Fruit fly (Drosophila melanogaster) whole organism, prepupa: ENCODE measurements around the gene CycE.

ENCODE experiments used
- Blimp-1 ChIP-seq: fragments of 200-800 bp; sonication (Bioruptor generic); optimal IDR thresholded peaks from 3 replicates; lab custom pipeline; 2017; ENCODE audit warnings: missing biosample characterization, missing genetic modification characterization, mild to moderate bottlenecking, moderate library complexity, missing genetic modification reagents
- CG10631 ChIP-seq: fragments of 200-800 bp; sonication (Bioruptor generic); optimal IDR thresholded peaks from 2 replicates; lab custom pipeline; 2016; ENCODE audit warnings: missing biosample characterization, missing genetic modification characterization
- CG10669 ChIP-seq: fragments of 200-800 bp; sonication (Bioruptor generic); optimal IDR thresholded peaks from 3 replicates; lab custom pipeline; 2018; ENCODE audit warnings: missing biosample characterization, mild to moderate bottlenecking, missing genetic modification characterization, moderate library complexity
- CG11902 ChIP-seq: fragments of 200-800 bp; sonication (Bioruptor generic); optimal IDR thresholded peaks from 3 replicates; lab custom pipeline; 2016; ENCODE audit warnings: missing biosample characterization, missing genetic modification characterization
- CG15336 ChIP-seq: fragments of 200-800 bp; sonication (Bioruptor generic); IDR thresholded peaks from 2 replicates; pipeline ENCODE4 v1.3.6; 2022; ENCODE audit warnings: missing biosample characterization, missing genetic modification characterization
- CG16779 ChIP-seq: fragments of 200-800 bp; sonication (Bioruptor generic); optimal IDR thresholded peaks from 3 replicates; lab custom pipeline; 2017; ENCODE audit warnings: missing biosample characterization, mild to moderate bottlenecking, missing genetic modification characterization
- CG3032 ChIP-seq: fragments of 200-800 bp; optimal IDR thresholded peaks from 2 replicates; lab custom pipeline; 2019; ENCODE audit warnings: missing biosample characterization, mild to moderate bottlenecking, missing genetic modification characterization, moderate library complexity
- CG31627 ChIP-seq: fragments of 200-800 bp; sonication (Bioruptor generic); optimal IDR thresholded peaks from 3 replicates; lab custom pipeline; 2016; ENCODE audit warnings: missing biosample characterization, missing genetic modification characterization
- CG32006 ChIP-seq: fragments of 200-800 bp; sonication (Bioruptor generic); optimal IDR thresholded peaks from 3 replicates; lab custom pipeline; 2017; ENCODE audit warnings: missing biosample characterization, mild to moderate bottlenecking, missing genetic modification characterization
- CG34406 ChIP-seq: fragments of 200-800 bp; sonication (Bioruptor generic); optimal IDR thresholded peaks from 3 replicates; lab custom pipeline; 2016; ENCODE audit warnings: missing biosample characterization, missing genetic modification characterization
- CG3919 ChIP-seq: fragments of 200-800 bp; sonication (Bioruptor generic); optimal IDR thresholded peaks from 3 replicates; lab custom pipeline; 2016; ENCODE audit warnings: missing biosample characterization, missing genetic modification characterization
- CG6163 ChIP-seq: fragments of 200-800 bp; sonication (Bioruptor generic); IDR thresholded peaks from 3 replicates; pipeline ENCODE4 v1.3.6; 2022; ENCODE audit warnings: missing biosample characterization, missing genetic modification characterization
- CG7368 ChIP-seq: fragments of 200-800 bp; sonication (Bioruptor generic); optimal IDR thresholded peaks from 3 replicates; lab custom pipeline; 2016; ENCODE audit warnings: missing biosample characterization, missing genetic modification characterization
- CG8119 ChIP-seq: fragments of 200-800 bp; sonication (Bioruptor generic); IDR thresholded peaks from 3 replicates; pipeline ENCODE4 v1.3.6; 2022; ENCODE audit warnings: missing biosample characterization, missing genetic modification characterization
- CG8319 ChIP-seq: fragments of 200-800 bp; sonication (Bioruptor generic); optimal IDR thresholded peaks from 3 replicates; lab custom pipeline; 2016; ENCODE audit warnings: missing biosample characterization, missing genetic modification characterization
- CG8632 ChIP-seq: fragments of 200-800 bp; sonication (Bioruptor generic); optimal IDR thresholded peaks from 3 replicates; lab custom pipeline; 2016; ENCODE audit warnings: missing biosample characterization, missing genetic modification characterization
- CG9139 ChIP-seq: fragments of 200-800 bp; sonication (Bioruptor generic); optimal IDR thresholded peaks from 3 replicates; lab custom pipeline; 2017; ENCODE audit warnings: missing biosample characterization, mild to moderate bottlenecking, missing genetic modification characterization
- Eip75B ChIP-seq: fragments of 200-800 bp; sonication (Bioruptor generic); optimal IDR thresholded peaks from 3 replicates; lab custom pipeline; 2016; ENCODE audit warnings: missing biosample characterization, missing genetic modification characterization
- Eip93F ChIP-seq: fragments of 200-800 bp; sonication (Bioruptor generic); optimal IDR thresholded peaks from 2 replicates; lab custom pipeline; 2016; ENCODE audit warnings: missing biosample characterization, mild to moderate bottlenecking, missing genetic modification characterization
- Ets21C ChIP-seq: fragments of 200-800 bp; sonication (Bioruptor generic); optimal IDR thresholded peaks from 3 replicates; lab custom pipeline; 2016; ENCODE audit warnings: missing biosample characterization, missing genetic modification characterization
- Ets96B ChIP-seq: fragments of 200-800 bp; optimal IDR thresholded peaks from 2 replicates; lab custom pipeline; 2019; ENCODE audit warnings: missing biosample characterization, mild to moderate bottlenecking, missing genetic modification characterization, moderate library complexity
- Gug ChIP-seq: fragments of 200-800 bp; sonication (Bioruptor generic); IDR thresholded peaks from 2 replicates; pipeline ENCODE4 v1.3.6; 2022; ENCODE audit warnings: missing biosample characterization, missing genetic modification characterization
- Hr38 ChIP-seq: sonication (Bioruptor generic); optimal IDR thresholded peaks from 2 replicates; lab custom pipeline; 2016; ENCODE audit warnings: missing biosample characterization, missing genetic modification characterization
- Hr39 ChIP-seq: fragments of 200-800 bp; sonication (Bioruptor generic); optimal IDR thresholded peaks from 2 replicates; lab custom pipeline; 2016; ENCODE audit warnings: missing biosample characterization, missing genetic modification characterization
- Hr4 ChIP-seq: fragments of 200-800 bp; sonication (Bioruptor generic); optimal IDR thresholded peaks from 3 replicates; lab custom pipeline; 2016; ENCODE audit warnings: missing biosample characterization, missing genetic modification characterization
- Met ChIP-seq: fragments of 200-800 bp; sonication (Bioruptor generic); optimal IDR thresholded peaks from 3 replicates; lab custom pipeline; 2016; ENCODE audit warnings: missing biosample characterization, missing genetic modification characterization
- OdsH ChIP-seq: fragments of 200-800 bp; sonication (Bioruptor generic); optimal IDR thresholded peaks from 3 replicates; lab custom pipeline; 2016; ENCODE audit warnings: missing biosample characterization, missing genetic modification characterization
- Sox102F ChIP-seq: fragments of 200-800 bp; sonication (Bioruptor generic); optimal IDR thresholded peaks from 2 replicates; lab custom pipeline; 2016; ENCODE audit warnings: missing biosample characterization, mild to moderate bottlenecking, missing genetic modification characterization
- Sox14 ChIP-seq: fragments of 200-800 bp; sonication (Bioruptor generic); optimal IDR thresholded peaks from 3 replicates; lab custom pipeline; 2016; ENCODE audit warnings: missing biosample characterization, missing genetic modification characterization
- acj6 ChIP-seq: fragments of 200-800 bp; sonication (Bioruptor generic); optimal IDR thresholded peaks from 3 replicates; lab custom pipeline; 2016; ENCODE audit warnings: missing biosample characterization, missing genetic modification characterization
- dsx ChIP-seq: fragments of 200-800 bp; optimal IDR thresholded peaks from 3 replicates; lab custom pipeline; 2019; ENCODE audit warnings: missing biosample characterization, mild to moderate bottlenecking, missing genetic modification characterization, moderate library complexity; ENCODE audit not compliant: poor library complexity, severe bottlenecking
- eg ChIP-seq: fragments of 200-800 bp; sonication (Bioruptor generic); IDR thresholded peaks from 3 replicates; pipeline ENCODE4 v1.3.6; 2022; ENCODE audit warnings: missing biosample characterization, missing genetic modification characterization
- esn ChIP-seq: fragments of 200-800 bp; sonication (Bioruptor generic); optimal IDR thresholded peaks from 2 replicates; lab custom pipeline; 2016; ENCODE audit warnings: missing biosample characterization, mild to moderate bottlenecking, missing genetic modification characterization, moderate library complexity
- lz ChIP-seq: fragments of 200-800 bp; sonication (Bioruptor generic); optimal IDR thresholded peaks from 3 replicates; lab custom pipeline; 2016; ENCODE audit warnings: missing biosample characterization, missing genetic modification characterization
- pdm3 ChIP-seq: fragments of 200-800 bp; sonication (Bioruptor generic); optimal IDR thresholded peaks from 3 replicates; lab custom pipeline; 2016; ENCODE audit warnings: missing biosample characterization, missing genetic modification characterization
- spab ChIP-seq: fragments of 200-800 bp; sonication (Bioruptor generic); optimal IDR thresholded peaks from 2 replicates; lab custom pipeline; 2017; ENCODE audit warnings: missing biosample characterization, mild to moderate bottlenecking, missing genetic modification characterization, missing genetic modification reagents
- topi ChIP-seq: fragments of 200-800 bp; sonication (Bioruptor generic); optimal IDR thresholded peaks from 3 replicates; lab custom pipeline; 2016; ENCODE audit warnings: missing biosample characterization, missing genetic modification characterization
- vri ChIP-seq: fragments of 200-800 bp; sonication (Bioruptor generic); optimal IDR thresholded peaks from 3 replicates; lab custom pipeline; 2016; ENCODE audit warnings: missing biosample characterization, mild to moderate bottlenecking, missing genetic modification characterization

Gene CycE

DNA sequence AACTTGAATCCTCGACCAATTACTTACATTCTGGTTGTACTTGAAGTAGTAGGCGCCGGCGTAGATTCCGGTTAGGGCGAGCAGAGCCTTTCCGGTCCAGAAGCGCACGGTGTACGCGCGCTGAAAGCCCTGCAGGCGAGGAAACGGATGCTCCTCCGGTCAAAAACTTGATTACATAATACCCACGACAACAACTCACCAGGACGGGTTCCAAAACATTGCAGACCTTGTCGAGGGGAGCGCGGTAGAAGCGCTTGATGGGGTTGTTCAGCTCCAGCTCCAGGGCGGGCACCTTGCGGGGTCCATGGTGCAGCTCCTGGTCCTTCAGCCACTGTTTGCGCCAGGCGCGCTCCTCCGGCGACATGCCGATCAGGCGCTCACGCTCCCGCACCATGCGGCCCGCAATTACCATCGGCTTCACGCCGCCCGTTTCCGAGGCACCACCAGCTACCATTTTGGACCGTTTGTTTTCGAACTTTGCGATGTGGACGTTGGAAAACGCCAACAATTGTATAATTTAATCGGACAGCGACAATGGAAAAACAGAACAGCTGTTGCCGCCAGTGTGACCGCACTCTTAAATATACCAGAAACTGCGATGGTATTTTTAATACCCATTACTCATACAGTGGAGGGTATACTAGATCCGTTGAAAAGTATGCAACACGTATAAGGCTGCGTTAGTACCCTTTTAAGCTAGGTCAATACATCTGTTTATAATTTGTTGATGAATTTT, 2.7 kb upstream of the CycE start, which contains the start of gene ND-B17:
Gene ND-B17 (minus strand): TSS at position 556 of the 736 bp plus-strand sequence.
- peak; percentile 59 for TF ChIP-seq vri (GFP tag; lab: Kevin White, UChicago)
- TF ChIP-seq lz (GFP tag; lab: Kevin White, UChicago) = peak; percentile 40
- TF ChIP-seq CG31627 (GFP tag; lab: Kevin White, UChicago) = peak; percentile 54
- TF ChIP-seq CG16779 = no peak
- TF ChIP-seq esn (GFP tag; lab: Kevin White, UChicago) = peak; percentile 36
- no peak for TF ChIP-seq Hr38 (GFP tag; lab: Kevin White, UChicago)
- no peak for TF ChIP-seq pdm3 (GFP tag; lab: Kevin White, UChicago)

DNA sequence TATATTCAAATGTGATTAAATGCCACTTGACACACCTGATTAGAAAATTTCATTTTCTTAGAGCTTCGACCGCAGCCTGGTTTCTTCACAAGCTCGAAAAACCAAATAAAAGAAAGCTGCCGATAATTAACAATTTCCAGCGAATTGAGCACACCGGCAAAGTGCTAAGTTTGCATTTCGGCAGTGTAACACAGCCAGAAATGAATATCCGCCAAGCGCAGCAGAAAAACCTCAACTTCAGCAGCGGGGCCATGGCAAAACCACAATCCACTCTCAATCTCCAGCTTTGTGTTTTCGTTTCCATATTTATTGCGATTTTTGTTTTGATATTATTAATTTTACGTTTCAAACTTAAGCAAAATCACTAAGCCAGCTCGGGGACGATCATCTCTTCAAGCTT, 1.4 kb upstream of the CycE start:
- TF ChIP-seq OdsH (GFP tag; lab: Kevin White, UChicago) = no peak
- no peak for TF ChIP-seq CG8319
- TF ChIP-seq dsx = no peak
- TF ChIP-seq Gug (GFP tag; lab: Robert Waterston, UW) = no peak
- no peak for TF ChIP-seq CG6163 (GFP tag; lab: Robert Waterston, UW)
- TF ChIP-seq topi (GFP tag; lab: Kevin White, UChicago) = no peak
- no peak for TF ChIP-seq CG10631 (GFP tag; lab: Kevin White, UChicago)
- TF ChIP-seq CG3032 (tag; lab: Kevin White, UChicago) = no peak
- TF ChIP-seq Hr39 (GFP tag; lab: Kevin White, UChicago) = no peak
- no peak for TF ChIP-seq acj6 (GFP tag; lab: Kevin White, UChicago)
- TF ChIP-seq CG15336 (GFP tag; lab: Robert Waterston, UW) = no peak
- TF ChIP-seq lz (GFP tag; lab: Kevin White, UChicago) = no peak
- no peak for TF ChIP-seq CG34406
- TF ChIP-seq CG8632 = no peak
- TF ChIP-seq Sox102F (GFP tag; lab: Kevin White, UChicago) = no peak
- TF ChIP-seq CG32006 (GFP tag; lab: Kevin White, UChicago) = no peak
- no peak for TF ChIP-seq CG7368 (GFP tag; lab: Kevin White, UChicago)
- TF ChIP-seq Blimp-1 (GFP tag; lab: Kevin White, UChicago) = no peak
- no peak for TF ChIP-seq Ets96B (tag; lab: Kevin White, UChicago)
- TF ChIP-seq, all 60 proteins: peak for 0

DNA sequence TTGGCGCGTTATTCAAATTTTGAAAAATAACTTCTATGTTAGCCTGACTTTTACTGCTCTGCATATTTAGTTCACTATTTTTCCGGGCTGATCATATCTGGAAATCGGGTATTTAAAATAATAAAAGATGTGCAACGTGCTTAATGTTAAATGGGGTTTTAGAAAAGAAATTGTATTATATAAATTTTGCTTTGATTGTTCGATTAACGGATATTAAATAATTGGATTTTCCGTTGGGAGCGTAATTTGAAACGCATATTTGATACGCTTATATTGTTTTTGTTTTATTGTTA, 257 bp upstream of the CycE start:
- TF ChIP-seq CG3919 (GFP tag; lab: Kevin White, UChicago) (no peak), CG9139 (GFP tag; lab: Kevin White, UChicago) (no peak), Met (GFP tag; lab: Kevin White, UChicago) (no peak), CG8119 (GFP tag; lab: Robert Waterston, UW) (no peak), pdm3 (GFP tag; lab: Kevin White, UChicago) (no peak), acj6 (GFP tag; lab: Kevin White, UChicago) (no peak), Sox102F (GFP tag; lab: Kevin White, UChicago) (no peak), eg (GFP tag; lab: Robert Waterston, UW) (no peak), CG11902 (GFP tag; lab: Kevin White, UChicago) (no peak), Eip93F (GFP tag; lab: Kevin White, UChicago) (no peak), spab (GFP tag; lab: Kevin White, UChicago) (no peak), CG7368 (GFP tag; lab: Kevin White, UChicago) (no peak), CG10669 (GFP tag; lab: Kevin White, UChicago) (no peak), Hr4 (GFP tag; lab: Kevin White, UChicago) (no peak), Eip75B (GFP tag; lab: Kevin White, UChicago) (no peak), Sox14 (no peak), Ets21C (no peak), Blimp-1 (GFP tag; lab: Kevin White, UChicago) (no peak), CG34406 (no peak), topi (GFP tag; lab: Kevin White, UChicago) (no peak)
